Fruit fly (Drosophila melanogaster) whole organism, wandering third instar larva: Measurements from ENCODE around the gene CG14507.

Experiments
- Myc ChIP-seq: fragments of >200 bp; optimal IDR thresholded peaks from 2 replicates; lab custom pipeline; 2017
- N ChIP-seq: fragments of >200 bp; optimal IDR thresholded peaks from 2 replicates; lab custom pipeline; 2018; ENCODE audit warnings: missing biosample characterization, missing external identifiers, missing genetic modification characterization
- h ChIP-seq: fragments of 200-800 bp; sonication (Bioruptor generic); optimal IDR thresholded peaks from 3 replicates; lab custom pipeline; 2016; ENCODE audit warnings: missing biosample characterization, mild to moderate bottlenecking, missing genetic modification characterization
- jim ChIP-seq: fragments of 175-275, 200-325 bp; sonication (Bioruptor generic); optimal IDR thresholded peaks from 2 replicates; lab custom pipeline; 2016; ENCODE audit warnings: missing biosample characterization, mild to moderate bottlenecking, missing genetic modification characterization
- lola ChIP-seq: fragments of >200 bp; optimal IDR thresholded peaks from 2 replicates; lab custom pipeline; 2017; ENCODE audit warnings: missing biosample characterization, missing genetic modification characterization
- psq ChIP-seq: fragments of 200-800 bp; sonication (Bioruptor generic); optimal IDR thresholded peaks from 3 replicates; lab custom pipeline; 2017; ENCODE audit warnings: missing biosample characterization, mild to moderate bottlenecking, missing genetic modification characterization, moderate library complexity
- rgr ChIP-seq: fragments of 200-800 bp; sonication (Bioruptor generic); optimal IDR thresholded peaks from 3 replicates; lab custom pipeline; 2016; ENCODE audit warnings: missing biosample characterization, mild to moderate bottlenecking, missing genetic modification characterization
- usp ChIP-seq: fragments of >200 bp; optimal IDR thresholded peaks from 2 replicates; lab custom pipeline; 2017; ENCODE audit warnings: missing biosample characterization, missing genetic modification characterization

- TF ChIP-seq usp (GFP tag; lab: Kevin White, UChicago) (no peak), psq (GFP tag; lab: Kevin White, UChicago) (no peak), rgr (GFP tag; lab: Kevin White, UChicago) (no peak), h (GFP tag; lab: Kevin White, UChicago) (no peak), Myc (lab: Kevin White, UChicago) (no peak), lola (no peak), jim (GFP tag; lab: Kevin White, UChicago) (no peak), N (GFP tag; lab: Kevin White, UChicago) (no peak)
These were observed 35.0 kb upstream of the CG14507 start for dm6 chr3R:29262481-29262880.
